Fruit fly (Drosophila melanogaster) whole organism, embryonic: ENCODE results near the gene CG43175.
A peak's percentile ranks its signal among the peaks of the same experiment; 100 is the strongest.

Experiments used
- Adf1 ChIP-seq: fragments of 200-800 bp; sonication (Bioruptor generic); IDR thresholded peaks from 2 replicates; pipeline ENCODE4 v1.3.6; 2022; ENCODE audit warnings: missing biosample characterization, missing genetic modification characterization
- Bgb ChIP-seq: fragments of 200-800 bp; sonication (Bioruptor generic); IDR thresholded peaks from 2 replicates; pipeline ENCODE4 v1.3.6; 2022; ENCODE audit warnings: missing biosample characterization, missing genetic modification characterization; ENCODE audit not compliant: partially characterized antibody
- CG11085 ChIP-seq: fragments of 200-800 bp; sonication (Bioruptor generic); IDR thresholded peaks from 2 replicates; pipeline ENCODE4 v1.3.6; 2022; ENCODE audit warnings: missing biosample characterization, missing genetic modification characterization
- CG11504 ChIP-seq: fragments of 200-800 bp; sonication (Bioruptor generic); optimal IDR thresholded peaks from 3 replicates; lab custom pipeline; 2019; ENCODE audit warnings: missing biosample characterization, mild to moderate bottlenecking, missing genetic modification characterization, moderate library complexity
- CG12744 ChIP-seq: fragments of 200-800 bp; sonication (Bioruptor generic); optimal IDR thresholded peaks from 2 replicates; lab custom pipeline; 2016; ENCODE audit warnings: missing biosample characterization, missing genetic modification characterization
- CG14965 ChIP-seq: fragments of 200-800 bp; sonication (Bioruptor generic); optimal IDR thresholded peaks from 2 replicates; lab custom pipeline; 2016; ENCODE audit warnings: missing biosample characterization, missing genetic modification characterization, borderline replicate concordance
- CG17385 ChIP-seq: fragments of 200-800 bp; sonication (Bioruptor generic); optimal IDR thresholded peaks from 3 replicates; lab custom pipeline; 2018; ENCODE audit warnings: missing biosample characterization, mild to moderate bottlenecking, missing genetic modification characterization
- CG1832 ChIP-seq: fragments of 200-800 bp; sonication (Bioruptor generic); optimal IDR thresholded peaks from 2 replicates; lab custom pipeline; 2017; ENCODE audit warnings: missing biosample characterization, mild to moderate bottlenecking, missing genetic modification characterization, inconsistent platforms
- CG31388 ChIP-seq: fragments of 200-800 bp; sonication (Bioruptor generic); optimal IDR thresholded peaks from 2 replicates; lab custom pipeline; 2016; ENCODE audit warnings: missing biosample characterization, missing genetic modification characterization
- CG3281 ChIP-seq: fragments of 200-800 bp; sonication (Bioruptor generic); optimal IDR thresholded peaks from 3 replicates; lab custom pipeline; 2017; ENCODE audit warnings: missing biosample characterization, mild to moderate bottlenecking, missing genetic modification characterization
- CG33557 ChIP-seq: fragments of 200-800 bp; sonication (Bioruptor generic); optimal IDR thresholded peaks from 2 replicates; lab custom pipeline; 2019; ENCODE audit warnings: missing biosample characterization, mild to moderate bottlenecking, missing genetic modification characterization, moderate library complexity
- CG4854 ChIP-seq: fragments of 200-800 bp; sonication (Bioruptor generic); optimal IDR thresholded peaks from 2 replicates; lab custom pipeline; 2016; ENCODE audit warnings: missing biosample characterization, missing genetic modification characterization, inconsistent platforms
- CG7372 ChIP-seq: fragments of 200-800 bp; sonication (Bioruptor generic); IDR thresholded peaks from 2 replicates; pipeline ENCODE4 v1.3.6; 2022; ENCODE audit warnings: missing biosample characterization, missing genetic modification characterization
- Dip2 ChIP-seq: fragments of 200-800 bp; sonication (Bioruptor generic); IDR thresholded peaks from 2 replicates; pipeline ENCODE4 v1.3.6; 2022; ENCODE audit warnings: missing biosample characterization, missing genetic modification characterization
- Ets97D ChIP-seq: fragments of 200-800 bp; sonication (Bioruptor generic); optimal IDR thresholded peaks from 3 replicates; lab custom pipeline; 2016; ENCODE audit warnings: missing biosample characterization, missing genetic modification characterization
- HLH54F ChIP-seq: fragments of 200-800 bp; sonication (Bioruptor generic); optimal IDR thresholded peaks from 3 replicates; lab custom pipeline; 2016; ENCODE audit warnings: missing biosample characterization, missing genetic modification characterization
- Hand ChIP-seq: fragments of 200-800 bp; sonication (Bioruptor generic); optimal IDR thresholded peaks from 2 replicates; lab custom pipeline; 2017; ENCODE audit warnings: mild to moderate bottlenecking, missing biosample characterization, missing genetic modification reagents, missing genetic modification characterization
- Hey ChIP-seq: fragments of 200-800 bp; sonication (Bioruptor generic); optimal IDR thresholded peaks from 3 replicates; lab custom pipeline; 2018; ENCODE audit warnings: missing biosample characterization, mild to moderate bottlenecking, missing genetic modification characterization
- Hr3 ChIP-seq: fragments of 200-800 bp; sonication (Bioruptor generic); optimal IDR thresholded peaks from 3 replicates; lab custom pipeline; 2016; ENCODE audit warnings: missing biosample characterization, missing genetic modification characterization
- Hr51 ChIP-seq, 2 experiments: fragments of 200-800 bp; sonication (Bioruptor generic); optimal IDR thresholded peaks; 2 replicates in 1 of 2; 3 replicates in 1 of 2; lab custom pipeline; 2016 to 2018; ENCODE audit warnings: missing biosample characterization in 2 of 2, missing genetic modification characterization in 2 of 2, mild to moderate bottlenecking in 1 of 2, moderate library complexity in 1 of 2
- NC2β ChIP-seq: fragments of 200-800 bp; sonication (Bioruptor generic); optimal IDR thresholded peaks from 2 replicates; lab custom pipeline; 2016; ENCODE audit warnings: missing biosample characterization, missing genetic modification characterization
- Oaz ChIP-seq: fragments of 200-800 bp; sonication (Bioruptor generic); IDR thresholded peaks from 2 replicates; pipeline ENCODE4 v1.3.6; 2022; ENCODE audit warnings: missing biosample characterization, missing genetic modification characterization
- Oli ChIP-seq: fragments of 200-800 bp; sonication (Bioruptor generic); optimal IDR thresholded peaks from 2 replicates; lab custom pipeline; 2018; ENCODE audit warnings: missing biosample characterization, mild to moderate bottlenecking, missing genetic modification characterization, moderate library complexity
- Poxn ChIP-seq: fragments of 200-800 bp; sonication (Bioruptor generic); IDR thresholded peaks from 2 replicates; pipeline ENCODE4 v1.3.6; 2022; ENCODE audit warnings: missing biosample characterization, missing genetic modification characterization
- Ravus ChIP-seq: fragments of 200-800 bp; sonication (Bioruptor generic); IDR thresholded peaks from 2 replicates; pipeline ENCODE4 v1.3.6; 2022; ENCODE audit warnings: missing biosample characterization, missing genetic modification characterization
- Stat92E ChIP-seq, 3 experiments: fragments of >200 bp in 2 of 3; fragments of 200-800 bp in 1 of 3; sonication (Bioruptor generic) in 1 of 3; optimal IDR thresholded peaks; 2 replicates each; lab custom pipeline; 2017 to 2019; ENCODE audit warnings: missing biosample characterization in 3 of 3, missing genetic modification characterization in 3 of 3, mild to moderate bottlenecking in 1 of 3, moderate library complexity in 1 of 3
- YL-1 ChIP-seq: fragments of 200-800 bp; sonication (Bioruptor generic); optimal IDR thresholded peaks from 3 replicates; lab custom pipeline; 2017; ENCODE audit warnings: missing biosample characterization, mild to moderate bottlenecking, missing genetic modification characterization
- bbx ChIP-seq: fragments of 200-800 bp; sonication (Bioruptor generic); IDR thresholded peaks from 2 replicates; pipeline ENCODE4 v1.3.6; 2022; ENCODE audit warnings: missing biosample characterization, missing genetic modification characterization; ENCODE audit not compliant: partially characterized antibody
- bcd ChIP-seq: fragments of 200-800 bp; sonication (Bioruptor generic); optimal IDR thresholded peaks from 2 replicates; lab custom pipeline; 2017; ENCODE audit warnings: missing biosample characterization, mild to moderate bottlenecking, missing genetic modification characterization
- bowl ChIP-seq: fragments of 200-800 bp; sonication (Bioruptor generic); IDR thresholded peaks from 2 replicates; pipeline ENCODE4 v1.3.6; 2022; ENCODE audit warnings: missing biosample characterization, missing genetic modification characterization
- br ChIP-seq: fragments of >200 bp; optimal IDR thresholded peaks from 2 replicates; lab custom pipeline; 2017
- cg ChIP-seq: fragments of 200-800 bp; sonication (Bioruptor generic); optimal IDR thresholded peaks from 3 replicates; lab custom pipeline; 2019; ENCODE audit warnings: missing biosample characterization, mild to moderate bottlenecking, missing genetic modification characterization, moderate library complexity
- corto ChIP-seq: fragments of 200-800 bp; sonication (Bioruptor generic); optimal IDR thresholded peaks from 2 replicates; lab custom pipeline; 2016; ENCODE audit warnings: missing biosample characterization, mild to moderate bottlenecking, missing genetic modification characterization, moderate library complexity
- crc ChIP-seq: fragments of 200-800 bp; sonication (Bioruptor generic); optimal IDR thresholded peaks from 2 replicates; lab custom pipeline; 2016; ENCODE audit warnings: missing biosample characterization, missing genetic modification characterization
- ems ChIP-seq: fragments of 200-800 bp; sonication (Bioruptor generic); optimal IDR thresholded peaks from 3 replicates; lab custom pipeline; 2016; ENCODE audit warnings: missing biosample characterization, missing genetic modification characterization
- ewg ChIP-seq: fragments of 200-800 bp; sonication (Bioruptor generic); optimal IDR thresholded peaks from 3 replicates; lab custom pipeline; 2017; ENCODE audit warnings: mild to moderate bottlenecking, missing biosample characterization, missing genetic modification reagents, missing genetic modification characterization
- fd64A ChIP-seq: fragments of 200-800 bp; sonication (Bioruptor generic); optimal IDR thresholded peaks from 3 replicates; lab custom pipeline; 2018; ENCODE audit warnings: missing biosample characterization, mild to moderate bottlenecking, missing genetic modification characterization
- gro ChIP-seq: fragments of 200-800 bp; sonication (Bioruptor generic); optimal IDR thresholded peaks from 2 replicates; lab custom pipeline; 2016; ENCODE audit warnings: missing biosample characterization, missing genetic modification characterization
- gsb ChIP-seq: fragments of 200-800 bp; sonication (Bioruptor generic); IDR thresholded peaks from 2 replicates; pipeline ENCODE4 v1.3.6; 2022; ENCODE audit warnings: missing biosample characterization, missing genetic modification characterization
- ind ChIP-seq: fragments of 200-800 bp; sonication (Bioruptor generic); optimal IDR thresholded peaks from 3 replicates; lab custom pipeline; 2016; ENCODE audit warnings: missing biosample characterization, missing genetic modification characterization
- lilli ChIP-seq: fragments of 200-800 bp; sonication (Bioruptor generic); optimal IDR thresholded peaks from 3 replicates; lab custom pipeline; 2016; ENCODE audit warnings: missing biosample characterization, missing genetic modification characterization
- maf-S ChIP-seq: fragments of 200-800 bp; sonication (Bioruptor generic); optimal IDR thresholded peaks from 2 replicates; lab custom pipeline; 2016; ENCODE audit warnings: missing biosample characterization, missing genetic modification characterization
- nerfin-1 ChIP-seq: fragments of 200-800 bp; sonication (Bioruptor generic); optimal IDR thresholded peaks from 3 replicates; lab custom pipeline; 2019; ENCODE audit warnings: missing biosample characterization, mild to moderate bottlenecking, missing genetic modification characterization, moderate library complexity
- odd ChIP-seq: fragments of 200-800 bp; sonication (Bioruptor generic); optimal IDR thresholded peaks from 2 replicates; lab custom pipeline; 2017; ENCODE audit warnings: missing biosample characterization, mild to moderate bottlenecking, missing genetic modification characterization
- onecut ChIP-seq: fragments of 200-800 bp; sonication (Bioruptor generic); IDR thresholded peaks from 2 replicates; pipeline ENCODE4 v1.3.6; 2022; ENCODE audit warnings: missing biosample characterization, missing genetic modification characterization
- scrt ChIP-seq: fragments of 200-800 bp; sonication (Bioruptor generic); optimal IDR thresholded peaks from 2 replicates; lab custom pipeline; 2018; ENCODE audit warnings: missing biosample characterization, mild to moderate bottlenecking, missing genetic modification characterization, moderate library complexity
- shn ChIP-seq: fragments of 200-800 bp; sonication (Bioruptor generic); optimal IDR thresholded peaks from 3 replicates; lab custom pipeline; 2016; ENCODE audit warnings: missing biosample characterization, missing genetic modification characterization
- sim ChIP-seq: fragments of 200-800 bp; sonication (Bioruptor generic); IDR thresholded peaks from 2 replicates; pipeline ENCODE4 v1.3.6; 2022; ENCODE audit warnings: missing biosample characterization, missing genetic modification characterization
- slbo ChIP-seq: fragments of 200-800 bp; sonication (Bioruptor generic); IDR thresholded peaks from 2 replicates; pipeline ENCODE4 v1.3.6; 2022; ENCODE audit warnings: missing biosample characterization, missing genetic modification characterization
- zfh1 ChIP-seq: fragments of 200-800 bp; sonication (Bioruptor generic); IDR thresholded peaks from 3 replicates; pipeline ENCODE4 v1.3.6; 2022; ENCODE audit warnings: missing biosample characterization, missing genetic modification characterization

CG43175 gene

dm6 chr3R:17604198-17604879, 26.2 kb upstream of the CG43175 start (continued):
- TF ChIP-seq CG11504 (peak; percentile 91), Ets97D (GFP tag; lab: Kevin White, UChicago) (no peak), crc (no peak), onecut (GFP tag; lab: Robert Waterston, UW) (peak; percentile 58; the same call in 1 of the 2 replicates), Adf1 (GFP tag; lab: Robert Waterston, UW) (peak; percentile 80; the same call in 1 of the 2 replicates), fd64A (GFP tag; lab: Kevin White, UChicago) (peak; percentile 42), Hr3 (peak; percentile 76), bcd (GFP tag; lab: Kevin White, UChicago) (peak; percentile 82), bowl (GFP tag; lab: Robert Waterston, UW) (no peak), maf-S (GFP tag; lab: Kevin White, UChicago) (peak; percentile 25), lilli (GFP tag; lab: Kevin White, UChicago) (peak; percentile 58), bbx (no peak), Stat92E (GFP tag; optimal IDR thresholded peaks at IDR 0.05; lab: Kevin White, UChicago) (no peak), ind (GFP tag; lab: Kevin White, UChicago) (peak; percentile 64), slbo (peak; percentile 58), Oaz (GFP tag; lab: Robert Waterston, UW) (peak; percentile 33; the same call in 1 of the 2 replicates), Hr51 (GFP tag; optimal IDR thresholded peaks at IDR 0.05; lab: Kevin White, UChicago) (peak; percentile 17 to 84), NC2β (GFP tag; lab: Kevin White, UChicago) (peak; percentile 15), HLH54F (GFP tag; lab: Kevin White, UChicago) (no peak), YL-1 (GFP tag; lab: Kevin White, UChicago) (peak; percentile 69), gsb (no peak; the same call in 1 of the 2 replicates), nerfin-1 (tag; lab: Kevin White, UChicago) (peak; percentile 47), Oli (tag; lab: Kevin White, UChicago) (peak; percentile 89), Dip2 (GFP tag; lab: Robert Waterston, UW) (no peak), CG3281 (GFP tag; lab: Kevin White, UChicago) (peak; percentile 84), zfh1 (GFP tag; lab: Robert Waterston, UW) (peak; percentile 78), CG33557 (GFP tag; lab: Kevin White, UChicago) (peak; percentile 85), cg (GFP tag; lab: Kevin White, UChicago) (no peak), scrt (GFP tag; lab: Kevin White, UChicago) (peak; percentile 84), CG1832 (GFP tag; lab: Kevin White, UChicago) (no peak), corto (GFP tag; lab: Kevin White, UChicago) (no peak), odd (GFP tag; lab: Kevin White, UChicago) (peak; percentile 83), ewg (GFP tag; lab: Kevin White, UChicago) (peak; percentile 98), CG17385 (GFP tag; lab: Kevin White, UChicago) (peak; percentile 83), Bgb (GFP tag; lab: Robert Waterston, UW) (peak; percentile 55; the same call in 1 of the 2 replicates), br (lab: Kevin White, UChicago) (no peak), CG4854 (GFP tag; lab: Kevin White, UChicago) (no peak), sim (GFP tag; lab: Robert Waterston, UW) (peak; percentile 41; the same call in 1 of the 2 replicates), CG14965 (GFP tag; lab: Kevin White, UChicago) (no peak), CG12744 (GFP tag; lab: Kevin White, UChicago) (no peak), gro (GFP tag; lab: Kevin White, UChicago) (no peak), Ravus (GFP tag; lab: Robert Waterston, UW) (no peak), shn (GFP tag; lab: Kevin White, UChicago) (no peak), CG31388 (GFP tag; lab: Kevin White, UChicago) (peak; percentile 56), CG7372 (GFP tag; lab: Robert Waterston, UW) (peak; percentile 19), CG11085 (GFP tag; lab: Robert Waterston, UW) (0 out of 2 replicates have a peak, but pooled peaks have one; percentile 19), Poxn (GFP tag; lab: Robert Waterston, UW) (no peak), ems (GFP tag; lab: Kevin White, UChicago) (peak; percentile 24), Hey (peak; percentile 90), Hand (GFP tag; lab: Kevin White, UChicago) (peak; percentile 82)
